Fruit fly (Drosophila melanogaster): ENCODE results near the gene Papst2.

The Papst2 gene

dm6 chr3L:17012017-17012719 is 30.4 kb upstream of the Papst2 start, which contains the start of gene CG3764 (continued):
- peak; percentile 24 to 69 for TF ChIP-seq bsh (GFP tag; optimal IDR thresholded peaks at IDR 0.05)
- TF ChIP-seq kah (GFP tag; optimal IDR thresholded peaks at IDR 0.05), result peak; percentile 79
- TF ChIP-seq CG10543 (GFP tag; optimal IDR thresholded peaks at IDR 0.05), result peak; percentile 95
- no peak for TF ChIP-seq CG2199 (GFP tag; IDR thresholded peaks at IDR 0.05)
- 0 out of 2 replicates have a peak, but pooled peaks have one; percentile 6 for TF ChIP-seq Drgx (GFP tag; IDR thresholded peaks at IDR 0.05)
- TF ChIP-seq CG10366 (GFP tag; IDR thresholded peaks at IDR 0.05), result no peak
- peak; percentile 33; the same call in 1 of the 2 replicates for TF ChIP-seq CG9932 (GFP tag; IDR thresholded peaks at IDR 0.05)
- peak; percentile 98 for TF ChIP-seq Med (GFP tag)
- TF ChIP-seq CG13775 (GFP tag; optimal IDR thresholded peaks at IDR 0.05), result peak; percentile 50
- 0 out of 2 replicates have a peak, but pooled peaks have one; percentile 24 for TF ChIP-seq E2f1 (GFP tag; IDR thresholded peaks at IDR 0.05)
- no peak for TF ChIP-seq Elba2 (GFP tag; optimal IDR thresholded peaks at IDR 0.05)
- TF ChIP-seq CG6654 (GFP tag; optimal IDR thresholded peaks at IDR 0.05), result peak; percentile 28
- peak; percentile 67 for TF ChIP-seq CG9876 (GFP tag; optimal IDR thresholded peaks at IDR 0.05)
- peak; percentile 76 for TF ChIP-seq CG13894 (tag; optimal IDR thresholded peaks at IDR 0.05)
- 0 out of 4 replicates have a peak, but pooled peaks have one; percentile 10 for TF ChIP-seq Gug (GFP tag; IDR thresholded peaks at IDR 0.05)
- TF ChIP-seq onecut (GFP tag; IDR thresholded peaks at IDR 0.05), result peak; percentile 72
- peak; percentile 56 for TF ChIP-seq CG10979 (tag; optimal IDR thresholded peaks at IDR 0.05)
- peak; percentile 31 for TF ChIP-seq CG30431 (GFP tag; optimal IDR thresholded peaks at IDR 0.05)
- peak; percentile 54 for TF ChIP-seq CG8290 (GFP tag; optimal IDR thresholded peaks at IDR 0.05)
- TF ChIP-seq CG8290 (tag; optimal IDR thresholded peaks at IDR 0.05), result peak; percentile 83 to 94
- 0 out of 3 replicates have a peak, but pooled peaks have one; percentile 39 for TF ChIP-seq C15 (GFP tag; IDR thresholded peaks at IDR 0.05)
- TF ChIP-seq Ada2b (GFP tag; IDR thresholded peaks at IDR 0.05), result peak; percentile 37; the same call in 1 of the 2 replicates
- TF ChIP-seq Dref (GFP tag; IDR thresholded peaks at IDR 0.05), result peak; percentile 45
- TF ChIP-seq dpn (GFP tag; optimal IDR thresholded peaks at IDR 0.05), result peak; percentile 60 to 77
- peak; percentile 76 for TF ChIP-seq CG12219 (GFP tag; optimal IDR thresholded peaks at IDR 0.05)
- TF ChIP-seq caup (GFP tag; optimal IDR thresholded peaks at IDR 0.05; ENCODE audit: severe bottlenecking), result peak; percentile 90
- TF ChIP-seq Pdp1 (GFP tag; optimal IDR thresholded peaks at IDR 0.05), result peak; percentile 61 to 74
- no peak for TF ChIP-seq oc (tag; optimal IDR thresholded peaks at IDR 0.05)
- TF ChIP-seq CG17802 (tag; optimal IDR thresholded peaks at IDR 0.05), result peak; percentile 72
- peak; percentile 37 for TF ChIP-seq CG18476 (GFP tag; optimal IDR thresholded peaks at IDR 0.05)
- no peak for TF ChIP-seq pita (GFP tag; optimal IDR thresholded peaks at IDR 0.05)
- peak; percentile 80 for TF ChIP-seq eyg (GFP tag; optimal IDR thresholded peaks at IDR 0.05)
- peak; percentile 34 for TF ChIP-seq CG14965 (GFP tag; optimal IDR thresholded peaks at IDR 0.05; ENCODE audit: borderline replicate concordance)
- TF ChIP-seq CG16813 (GFP tag; IDR thresholded peaks at IDR 0.05; ENCODE audit: partially characterized antibody), result 0 out of 3 replicates have a peak, but pooled peaks have one; percentile 28
- 0 out of 2 replicates have a peak, but pooled peaks have one; percentile 31 for TF ChIP-seq gt (GFP tag; IDR thresholded peaks at IDR 0.05)
- no peak for TF ChIP-seq CG3838 (GFP tag; optimal IDR thresholded peaks at IDR 0.05)
- TF ChIP-seq gro (GFP tag; optimal IDR thresholded peaks at IDR 0.05), result peak; percentile 83
- peak; percentile 60 for TF ChIP-seq slbo (GFP tag; IDR thresholded peaks at IDR 0.05)
- peak; percentile 75 for TF ChIP-seq Dad (GFP tag; optimal IDR thresholded peaks at IDR 0.05)
- peak in 1 of 2 experiments; percentile 96 for TF ChIP-seq Eip74EF (GFP tag; optimal IDR thresholded peaks at IDR 0.05)
- TF ChIP-seq CG6854 (GFP tag; optimal IDR thresholded peaks at IDR 0.05), result peak; percentile 81
- TF ChIP-seq PHDP (tag; optimal IDR thresholded peaks at IDR 0.05), result peak; percentile 62
- TF ChIP-seq bowl (GFP tag; IDR thresholded peaks at IDR 0.05), result peak; percentile 6; the same call in 1 of the 2 replicates
- TF ChIP-seq CG10462 (GFP tag; optimal IDR thresholded peaks at IDR 0.05), result peak; percentile 37
- TF ChIP-seq ERR (GFP tag; optimal IDR thresholded peaks at IDR 0.05), result peak; percentile 74
- TF ChIP-seq CG5953 (GFP tag; IDR thresholded peaks at IDR 0.05), result peak; percentile 39; the same call in 1 of the 2 replicates
- no peak for TF ChIP-seq corto (GFP tag; optimal IDR thresholded peaks at IDR 0.05)
- peak; percentile 71 for TF ChIP-seq emc (GFP tag; optimal IDR thresholded peaks at IDR 0.05)

All from whole organism, embryonic.